Fruit fly (Drosophila melanogaster) whole organism, embryonic: ENCODE data around the gene CG15034.

ENCODE experiments used
- Bdp1 ChIP-seq: fragments of 200-800 bp; sonication (Bioruptor generic); optimal IDR thresholded peaks from 3 replicates; lab custom pipeline; 2016; ENCODE audit warnings: missing biosample characterization, missing genetic modification characterization
- CG10209 ChIP-seq: fragments of 200-800 bp; sonication (Bioruptor generic); optimal IDR thresholded peaks from 3 replicates; lab custom pipeline; 2017; ENCODE audit warnings: missing biosample characterization, mild to moderate bottlenecking, missing genetic modification characterization, missing genetic modification reagents
- CG10959 ChIP-seq: fragments of 200-800 bp; sonication (Bioruptor generic); IDR thresholded peaks from 2 replicates; pipeline ENCODE4 v1.3.6; 2022; ENCODE audit warnings: missing biosample characterization, missing genetic modification characterization
- CG11456 ChIP-seq: fragments of 200-800 bp; sonication (Bioruptor generic); IDR thresholded peaks from 3 replicates; pipeline ENCODE4 v1.3.6; 2022; ENCODE audit warnings: missing biosample characterization, missing genetic modification characterization
- CG11695 ChIP-seq: fragments of 200-800 bp; sonication (Bioruptor generic); IDR thresholded peaks from 3 replicates; pipeline ENCODE4 v1.3.6; 2022; ENCODE audit warnings: missing biosample characterization, missing genetic modification characterization
- CG13775 ChIP-seq: fragments of 200-800 bp; sonication (Bioruptor generic); optimal IDR thresholded peaks from 3 replicates; lab custom pipeline; 2017; ENCODE audit warnings: missing biosample characterization, mild to moderate bottlenecking, missing genetic modification characterization
- CG14860 ChIP-seq: fragments of 200-800 bp; sonication (Bioruptor generic); IDR thresholded peaks from 3 replicates; pipeline ENCODE4 v1.3.6; 2022; ENCODE audit warnings: missing biosample characterization, missing genetic modification characterization; ENCODE audit not compliant: partially characterized antibody
- CG15514 ChIP-seq: fragments of 200-800 bp; sonication (Bioruptor generic); optimal IDR thresholded peaks from 3 replicates; lab custom pipeline; 2017; ENCODE audit warnings: missing biosample characterization, missing genetic modification characterization, mild to moderate bottlenecking, moderate library complexity, missing genetic modification reagents
- CG17359 ChIP-seq: fragments of 200-800 bp; sonication (Bioruptor generic); optimal IDR thresholded peaks from 3 replicates; lab custom pipeline; 2018; ENCODE audit warnings: missing biosample characterization, mild to moderate bottlenecking, missing genetic modification characterization, moderate library complexity
- CG17912 ChIP-seq: fragments of 200-800 bp; sonication (Bioruptor generic); optimal IDR thresholded peaks from 2 replicates; lab custom pipeline; 2018; ENCODE audit warnings: missing biosample characterization, mild to moderate bottlenecking, missing genetic modification characterization
- CG2120 ChIP-seq: fragments of 200-800 bp; sonication (Bioruptor generic); optimal IDR thresholded peaks from 3 replicates; lab custom pipeline; 2016; ENCODE audit warnings: missing biosample characterization, missing genetic modification characterization
- CG31441 ChIP-seq: fragments of 200-800 bp; sonication (Bioruptor generic); IDR thresholded peaks from 2 replicates; pipeline ENCODE4 v1.3.6; 2022; ENCODE audit warnings: missing biosample characterization, missing genetic modification characterization
- CG32532 ChIP-seq: fragments of 200-800 bp; sonication (Bioruptor generic); IDR thresholded peaks from 2 replicates; pipeline ENCODE4 v1.3.6; 2022; ENCODE audit warnings: missing biosample characterization, missing genetic modification characterization
- CG34376 ChIP-seq: fragments of 200-800 bp; sonication (Bioruptor generic); optimal IDR thresholded peaks from 2 replicates; lab custom pipeline; 2018; ENCODE audit warnings: missing biosample characterization, mild to moderate bottlenecking, missing genetic modification characterization
- CG3995 ChIP-seq: fragments of 200-800 bp; sonication (Bioruptor generic); optimal IDR thresholded peaks from 3 replicates; lab custom pipeline; 2016; ENCODE audit warnings: missing biosample characterization, missing genetic modification characterization
- CG4360 ChIP-seq: fragments of 200-800 bp; sonication (Bioruptor generic); IDR thresholded peaks from 2 replicates; pipeline ENCODE4 v1.3.6; 2022; ENCODE audit warnings: missing biosample characterization, missing genetic modification characterization
- CG4617 ChIP-seq: fragments of 200-800 bp; sonication (Bioruptor generic); optimal IDR thresholded peaks from 3 replicates; lab custom pipeline; 2016; ENCODE audit warnings: missing biosample characterization, missing genetic modification characterization, borderline replicate concordance
- CG4730 ChIP-seq: fragments of 200-800 bp; sonication (Bioruptor generic); IDR thresholded peaks from 2 replicates; pipeline ENCODE4 v1.3.6; 2022; ENCODE audit warnings: missing biosample characterization, missing genetic modification characterization
- CG7963 ChIP-seq: fragments of 200-800 bp; sonication (Bioruptor generic); IDR thresholded peaks from 3 replicates; pipeline ENCODE4 v1.3.6; 2022; ENCODE audit warnings: missing biosample characterization, missing genetic modification characterization; ENCODE audit not compliant: partially characterized antibody
- CG9797 ChIP-seq: fragments of 200-800 bp; sonication (Bioruptor generic); optimal IDR thresholded peaks from 3 replicates; lab custom pipeline; 2018; ENCODE audit warnings: missing biosample characterization, mild to moderate bottlenecking, missing genetic modification characterization
- Camta ChIP-seq: fragments of 200-800 bp; sonication (Bioruptor generic); optimal IDR thresholded peaks from 2 replicates; lab custom pipeline; 2016; ENCODE audit warnings: missing biosample characterization, missing genetic modification characterization
- CoRest ChIP-seq: fragments of 200-800 bp; sonication (Bioruptor generic); optimal IDR thresholded peaks from 3 replicates; lab custom pipeline; 2018; ENCODE audit warnings: missing biosample characterization, mild to moderate bottlenecking, missing genetic modification characterization, moderate library complexity
- D ChIP-seq, 2 experiments: fragments of 200-800 bp in 1 of 2; fragments of >200 bp in 1 of 2; sonication (Bioruptor generic) in 1 of 2; optimal IDR thresholded peaks; 2 replicates in 1 of 2; 3 replicates in 1 of 2; lab custom pipeline; 2017; ENCODE audit warnings: mild to moderate bottlenecking in 1 of 2, missing biosample characterization in 1 of 2, missing genetic modification characterization in 1 of 2, missing genetic modification reagents in 1 of 2
- Ets65A ChIP-seq: fragments of 200-800 bp; sonication (Bioruptor generic); peaks from one replicate; lab custom pipeline; 2016; ENCODE audit warnings: missing biosample characterization, missing genetic modification characterization
- GATAe ChIP-seq: fragments of 200-800 bp; sonication (Bioruptor generic); conservative IDR thresholded peaks from 2 replicates; pipeline ENCODE4 v1.3.6; 2022; ENCODE audit warnings: missing biosample characterization, missing genetic modification characterization
- HLH3B ChIP-seq: fragments of 200-800 bp; sonication (Bioruptor generic); IDR thresholded peaks from 2 replicates; pipeline ENCODE4 v1.3.6; 2022; ENCODE audit warnings: missing biosample characterization, missing genetic modification characterization
- Mes4 ChIP-seq: fragments of 200-800 bp; sonication (Bioruptor generic); optimal IDR thresholded peaks from 2 replicates; lab custom pipeline; 2016; ENCODE audit warnings: missing biosample characterization, missing genetic modification characterization
- Ravus ChIP-seq: fragments of 200-800 bp; sonication (Bioruptor generic); IDR thresholded peaks from 2 replicates; pipeline ENCODE4 v1.3.6; 2022; ENCODE audit warnings: missing biosample characterization, missing genetic modification characterization
- Side ChIP-seq: fragments of 200-800 bp; sonication (Bioruptor generic); optimal IDR thresholded peaks from 2 replicates; lab custom pipeline; 2016; ENCODE audit warnings: missing biosample characterization, missing genetic modification characterization
- Stat92E ChIP-seq, 3 experiments: fragments of >200 bp in 2 of 3; fragments of 200-800 bp in 1 of 3; sonication (Bioruptor generic) in 1 of 3; optimal IDR thresholded peaks; 2 replicates each; lab custom pipeline; 2017 to 2019; ENCODE audit warnings: missing biosample characterization in 3 of 3, missing genetic modification characterization in 3 of 3, mild to moderate bottlenecking in 1 of 3, moderate library complexity in 1 of 3
- Xrp1 ChIP-seq: fragments of 200-800 bp; sonication (Bioruptor generic); IDR thresholded peaks from 2 replicates; pipeline ENCODE4 v1.3.6; 2022; ENCODE audit warnings: missing biosample characterization, missing genetic modification characterization
- chif ChIP-seq, 2 experiments: fragments of 200-800 bp; sonication (Bioruptor generic); optimal IDR thresholded peaks; 3 replicates each; lab custom pipeline; 2016; ENCODE audit warnings: missing biosample characterization in 2 of 2, missing genetic modification characterization in 2 of 2
- crp ChIP-seq, 2 experiments: fragments of 200-800 bp; sonication (Bioruptor generic); optimal IDR thresholded peaks; 2 replicates in 1 of 2; 3 replicates in 1 of 2; lab custom pipeline; 2017; ENCODE audit warnings: missing biosample characterization in 2 of 2, missing genetic modification characterization in 2 of 2, mild to moderate bottlenecking in 1 of 2, moderate library complexity in 1 of 2
- dpn ChIP-seq, 2 experiments: fragments of 200-800 bp; sonication (Bioruptor generic); optimal IDR thresholded peaks; 3 replicates each; lab custom pipeline; 2016; ENCODE audit warnings: missing biosample characterization in 2 of 2, missing genetic modification characterization in 2 of 2
- fd102C ChIP-seq: fragments of 200-800 bp; sonication (Bioruptor generic); optimal IDR thresholded peaks from 2 replicates; lab custom pipeline; 2018; ENCODE audit warnings: missing biosample characterization, mild to moderate bottlenecking, missing genetic modification characterization, moderate library complexity
- fd64A ChIP-seq: fragments of 200-800 bp; sonication (Bioruptor generic); optimal IDR thresholded peaks from 3 replicates; lab custom pipeline; 2018; ENCODE audit warnings: missing biosample characterization, mild to moderate bottlenecking, missing genetic modification characterization
- gcm ChIP-seq: fragments of 200-800 bp; sonication (Bioruptor generic); optimal IDR thresholded peaks from 2 replicates; lab custom pipeline; 2019; ENCODE audit warnings: missing biosample characterization, mild to moderate bottlenecking, missing genetic modification characterization, moderate library complexity
- insv ChIP-seq, 2 experiments: fragments of 200-800 bp; sonication (Bioruptor generic); optimal IDR thresholded peaks; 3 replicates each; lab custom pipeline; 2016 to 2018; ENCODE audit warnings: missing biosample characterization in 2 of 2, missing genetic modification characterization in 2 of 2
- jigr1 ChIP-seq: fragments of 200-800 bp; sonication (Bioruptor generic); IDR thresholded peaks from 3 replicates; pipeline ENCODE4 v1.3.6; 2022; ENCODE audit warnings: missing biosample characterization, missing genetic modification characterization
- nom ChIP-seq: fragments of 200-800 bp; sonication (Bioruptor generic); optimal IDR thresholded peaks from 2 replicates; lab custom pipeline; 2017; ENCODE audit warnings: missing biosample characterization, missing genetic modification characterization, mild to moderate bottlenecking, moderate library complexity, missing genetic modification reagents
- pita ChIP-seq: fragments of 200-800 bp; sonication (Bioruptor generic); optimal IDR thresholded peaks from 2 replicates; lab custom pipeline; 2017; ENCODE audit warnings: missing biosample characterization, mild to moderate bottlenecking, missing genetic modification characterization
- psq ChIP-seq: fragments of 200-800 bp; sonication (Bioruptor generic); optimal IDR thresholded peaks from 2 replicates; lab custom pipeline; 2017; ENCODE audit warnings: missing biosample characterization, missing genetic modification characterization
- ro ChIP-seq: fragments of 200-800 bp; sonication (Bioruptor generic); IDR thresholded peaks from 2 replicates; pipeline ENCODE4 v1.3.6; 2022; ENCODE audit warnings: missing biosample characterization, missing genetic modification characterization
- seq ChIP-seq: fragments of 200-800 bp; sonication (Bioruptor generic); IDR thresholded peaks from 2 replicates; pipeline ENCODE4 v1.3.6; 2022; ENCODE audit warnings: missing biosample characterization, missing genetic modification characterization
- sima ChIP-seq: fragments of 200-800 bp; sonication (Bioruptor generic); optimal IDR thresholded peaks from 2 replicates; lab custom pipeline; 2016; ENCODE audit warnings: missing biosample characterization, missing genetic modification characterization
- sisA ChIP-seq: fragments of 200-800 bp; sonication (Bioruptor generic); IDR thresholded peaks from 2 replicates; pipeline ENCODE4 v1.3.6; 2022; ENCODE audit warnings: missing biosample characterization, missing genetic modification characterization
- slp2 ChIP-seq: fragments of 200-800 bp; sonication (Bioruptor generic); optimal IDR thresholded peaks from 2 replicates; lab custom pipeline; 2016; ENCODE audit warnings: missing biosample characterization, missing genetic modification characterization
- tna ChIP-seq: fragments of 200-800 bp; sonication (Bioruptor generic); IDR thresholded peaks from 2 replicates; pipeline ENCODE4 v1.3.6; 2022; ENCODE audit warnings: missing biosample characterization, missing genetic modification characterization; ENCODE audit not compliant: partially characterized antibody
- trem ChIP-seq: fragments of 200-800 bp; optimal IDR thresholded peaks from 3 replicates; lab custom pipeline; 2019; ENCODE audit warnings: missing biosample characterization, mild to moderate bottlenecking, missing genetic modification characterization, moderate library complexity
- twi ChIP-seq: fragments of 200-800 bp; optimal IDR thresholded peaks from 2 replicates; lab custom pipeline; 2019; ENCODE audit warnings: missing biosample characterization, mild to moderate bottlenecking, missing genetic modification characterization, moderate library complexity
- tx ChIP-seq: fragments of 200-800 bp; sonication (Bioruptor generic); optimal IDR thresholded peaks from 2 replicates; lab custom pipeline; 2016; ENCODE audit warnings: missing biosample characterization, missing genetic modification characterization

CG15034 gene

dm6 chrX:7300356-7300721 is 47.0 kb downstream of the CG15034 start (continued):
- TF ChIP-seq Ets65A (GFP tag; lab: Kevin White, UChicago): no peak
- TF ChIP-seq CG10959: no peak
- TF ChIP-seq insv (GFP tag; optimal IDR thresholded peaks at IDR 0.05; lab: Kevin White, UChicago): no peak
- 0 out of 2 replicates have a peak, but pooled peaks have one; percentile 8 for TF ChIP-seq Xrp1 (GFP tag; lab: Robert Waterston, UW)
- TF ChIP-seq CG4617 (GFP tag; lab: Kevin White, UChicago): no peak
- TF ChIP-seq CG9797 (GFP tag; lab: Kevin White, UChicago): no peak
- TF ChIP-seq CG11456 (GFP tag; lab: Robert Waterston, UW): 0 out of 3 replicates have a peak, but pooled peaks have one; percentile 39
- TF ChIP-seq CG11695 (GFP tag; lab: Robert Waterston, UW): no peak
- TF ChIP-seq CG34376 (GFP tag; lab: Kevin White, UChicago): no peak
- no peak for TF ChIP-seq tx
- TF ChIP-seq sisA (GFP tag; lab: Robert Waterston, UW): no peak
- no peak for TF ChIP-seq Stat92E (GFP tag; optimal IDR thresholded peaks at IDR 0.05; lab: Kevin White, UChicago)
- TF ChIP-seq sima (GFP tag; lab: Kevin White, UChicago): no peak
- no peak for TF ChIP-seq twi
- TF ChIP-seq CG13775: no peak
- TF ChIP-seq CG32532 (GFP tag; lab: Robert Waterston, UW): peak; percentile 17
- no peak for TF ChIP-seq CG7963 (GFP tag; lab: Robert Waterston, UW)
- TF ChIP-seq CG31441 (GFP tag; lab: Robert Waterston, UW): 0 out of 2 replicates have a peak, but pooled peaks have one; percentile 8
- TF ChIP-seq trem: no peak
- TF ChIP-seq psq (GFP tag; lab: Kevin White, UChicago): no peak
- TF ChIP-seq Mes4 (GFP tag; lab: Kevin White, UChicago): no peak
- no peak for TF ChIP-seq D (optimal IDR thresholded peaks at IDR 0.05; lab: Kevin White, UChicago)
- TF ChIP-seq D (GFP tag; optimal IDR thresholded peaks at IDR 0.05; lab: Kevin White, UChicago): no peak
- no peak for TF ChIP-seq HLH3B
- no peak for TF ChIP-seq tna (GFP tag; lab: Robert Waterston, UW)
- no peak for TF ChIP-seq CG3995 (GFP tag; lab: Kevin White, UChicago)
- no peak for TF ChIP-seq CG15514
- TF ChIP-seq CG10209 (GFP tag; lab: Kevin White, UChicago): no peak
- TF ChIP-seq Side (GFP tag; lab: Kevin White, UChicago): no peak
- TF ChIP-seq slp2 (GFP tag; lab: Kevin White, UChicago): no peak
- TF ChIP-seq GATAe (GFP tag; lab: Robert Waterston, UW): no peak
- no peak for TF ChIP-seq Ravus
- no peak for TF ChIP-seq dpn (GFP tag; optimal IDR thresholded peaks at IDR 0.05; lab: Kevin White, UChicago)
- peak; percentile 12 for TF ChIP-seq CG17359 (tag; lab: Kevin White, UChicago)
- no peak for TF ChIP-seq chif (GFP tag; optimal IDR thresholded peaks at IDR 0.05; lab: Kevin White, UChicago)
- TF ChIP-seq nom (GFP tag; lab: Kevin White, UChicago): no peak
- TF ChIP-seq CG17912 (GFP tag; lab: Kevin White, UChicago): no peak
- TF ChIP-seq CG4730 (GFP tag; lab: Robert Waterston, UW): no peak
- TF ChIP-seq CoRest: peak; percentile 4
- no peak for TF ChIP-seq ro (GFP tag; lab: Robert Waterston, UW)
- peak; percentile 90 for TF ChIP-seq CG4360 (GFP tag; lab: Robert Waterston, UW)
- no peak for TF ChIP-seq Bdp1 (GFP tag; lab: Kevin White, UChicago)
- no peak for TF ChIP-seq CG14860 (GFP tag; lab: Robert Waterston, UW)
- no peak for TF ChIP-seq seq
- TF ChIP-seq fd64A (GFP tag; lab: Kevin White, UChicago): no peak
- TF ChIP-seq gcm (GFP tag; lab: Kevin White, UChicago): no peak
- no peak for TF ChIP-seq jigr1 (GFP tag; lab: Robert Waterston, UW)
- peak; percentile 13 for TF ChIP-seq CG2120 (GFP tag; lab: Kevin White, UChicago)
- TF ChIP-seq Camta (GFP tag; lab: Kevin White, UChicago): no peak
- TF ChIP-seq crp (GFP tag; optimal IDR thresholded peaks at IDR 0.05; lab: Kevin White, UChicago): no peak
- no peak for TF ChIP-seq pita
- TF ChIP-seq fd102C (GFP tag; lab: Kevin White, UChicago): no peak
